Worm (Caenorhabditis elegans) whole organism, L3 larva: Measurements from ENCODE around the gene fbxc-53.

Experiments
- R02D3.7 ChIP-seq: fragments of 150-350 bp; optimal IDR thresholded peaks from 2 replicates; lab custom pipeline; 2014; ENCODE audit warnings: missing biosample characterization, missing genetic modification characterization
- ZK546.5 ChIP-seq: sonication (generic microtip); optimal IDR thresholded peaks from 2 replicates; lab custom pipeline; 2017; ENCODE audit warnings: missing biosample characterization, missing genetic modification characterization
- aly-2 ChIP-seq: fragments of 150-350 bp; optimal IDR thresholded peaks from 2 replicates; lab custom pipeline; 2014; ENCODE audit warnings: missing biosample characterization, missing genetic modification characterization
- ama-1 ChIP-seq: fragments of 150-350 bp; optimal IDR thresholded peaks from 2 replicates; lab custom pipeline; 2018
- ceh-16 ChIP-seq: sonication (generic microtip); optimal IDR thresholded peaks from 2 replicates; lab custom pipeline; 2017; ENCODE audit warnings: missing biosample characterization, missing genetic modification characterization
- ceh-28 ChIP-seq: fragments of 150-350 bp; optimal IDR thresholded peaks from 2 replicates; lab custom pipeline; 2014; ENCODE audit warnings: missing biosample characterization, missing genetic modification reagents, missing genetic modification characterization
- ceh-82 ChIP-seq: fragments of 150-350 bp; optimal IDR thresholded peaks from 2 replicates; lab custom pipeline; 2014; ENCODE audit warnings: missing biosample characterization, missing genetic modification characterization
- ceh-9 ChIP-seq: sonication (generic microtip); optimal IDR thresholded peaks from 2 replicates; lab custom pipeline; 2018; ENCODE audit warnings: missing biosample characterization, missing genetic modification characterization
- daf-12 ChIP-seq: fragments of 150-350 bp; optimal IDR thresholded peaks from 2 replicates; lab custom pipeline; 2014; ENCODE audit warnings: missing biosample characterization, missing genetic modification reagents, missing genetic modification characterization
- egl-27 ChIP-seq: sonication (generic microtip); optimal IDR thresholded peaks from 4 replicates; lab custom pipeline; 2017; ENCODE audit warnings: missing biosample characterization, missing genetic modification reagents, missing genetic modification characterization
- egl-5 ChIP-seq: fragments of 150-350 bp; optimal IDR thresholded peaks from 2 replicates; lab custom pipeline; 2017; ENCODE audit warnings: missing biosample characterization, missing genetic modification reagents, missing genetic modification characterization, inconsistent platforms
- elt-1 ChIP-seq: fragments of 150-350 bp; optimal IDR thresholded peaks from 2 replicates; lab custom pipeline; 2014; ENCODE audit warnings: missing biosample characterization, missing genetic modification characterization
- elt-2 ChIP-seq: sonication (generic microtip); optimal IDR thresholded peaks from 2 replicates; lab custom pipeline; 2016; ENCODE audit warnings: missing genetic modification reagents, mild to moderate bottlenecking, missing genetic modification characterization, missing compliant biosample characterization
- elt-3 ChIP-seq, 3 experiments: fragments of 150-350 bp in 1 of 3; sonication (generic microtip) in 2 of 3; optimal IDR thresholded peaks; 2 replicates in 2 of 3; 4 replicates in 1 of 3; lab custom pipeline; 2014 to 2017; ENCODE audit warnings: missing biosample characterization in 3 of 3, missing genetic modification characterization in 3 of 3
- eor-1 ChIP-seq, 2 experiments: fragments of 150-350 bp; optimal IDR thresholded peaks; 2 replicates each; lab custom pipeline; 2014 to 2018; ENCODE audit warnings: missing biosample characterization in 2 of 2, missing genetic modification characterization in 2 of 2
- fkh-10 ChIP-seq: sonication (generic microtip); optimal IDR thresholded peaks from 2 replicates; lab custom pipeline; 2017; ENCODE audit warnings: missing biosample characterization, missing genetic modification reagents, missing genetic modification characterization
- fkh-2 ChIP-seq: fragments of 150-350 bp; optimal IDR thresholded peaks from 2 replicates; lab custom pipeline; 2014; ENCODE audit warnings: missing biosample characterization, missing genetic modification reagents, missing genetic modification characterization
- fos-1 ChIP-seq: fragments of 150-350 bp; optimal IDR thresholded peaks from 2 replicates; lab custom pipeline; 2014; ENCODE audit warnings: missing biosample characterization, missing genetic modification characterization
- hmg-11 ChIP-seq: sonication (generic microtip); optimal IDR thresholded peaks from 2 replicates; lab custom pipeline; 2016; ENCODE audit warnings: missing genetic modification characterization, missing compliant biosample characterization
- jun-1 ChIP-seq: fragments of 150-350 bp; optimal IDR thresholded peaks from 2 replicates; lab custom pipeline; 2014; ENCODE audit warnings: missing biosample characterization, missing genetic modification reagents, missing genetic modification characterization
- lin-15B ChIP-seq: fragments of 150-350 bp; optimal IDR thresholded peaks from 2 replicates; lab custom pipeline; 2014; ENCODE audit warnings: missing biosample characterization, missing genetic modification characterization
- lin-39 ChIP-seq: fragments of 150-350 bp; optimal IDR thresholded peaks from 2 replicates; lab custom pipeline; 2018; ENCODE audit warnings: missing biosample characterization, missing genetic modification reagents, missing genetic modification characterization
- lsy-12 ChIP-seq: sonication (generic microtip); optimal IDR thresholded peaks from 2 replicates; lab custom pipeline; 2016; ENCODE audit warnings: mild to moderate bottlenecking, missing genetic modification characterization, missing compliant biosample characterization
- mdl-1 ChIP-seq: fragments of 150-350 bp; optimal IDR thresholded peaks from 2 replicates; lab custom pipeline; 2014; ENCODE audit warnings: missing biosample characterization, missing genetic modification characterization
- mml-1 ChIP-seq: fragments of 150-350 bp; sonication (generic microtip); optimal IDR thresholded peaks from 3 replicates; lab custom pipeline; 2014; ENCODE audit warnings: missing biosample characterization, missing genetic modification characterization
- nfya-1 ChIP-seq: sonication (generic microtip); optimal IDR thresholded peaks from 2 replicates; lab custom pipeline; 2017; ENCODE audit warnings: missing genetic modification characterization, mild to moderate bottlenecking, missing compliant biosample characterization, antibody characterized with exemption, moderate library complexity; ENCODE audit not compliant: insufficient read depth
- nhr-11 ChIP-seq: fragments of 150-350 bp; optimal IDR thresholded peaks from 2 replicates; lab custom pipeline; 2014; ENCODE audit warnings: missing biosample characterization, missing genetic modification characterization
- nhr-12 ChIP-seq: fragments of 150-350 bp; optimal IDR thresholded peaks from 2 replicates; lab custom pipeline; 2014; ENCODE audit warnings: missing biosample characterization, missing genetic modification characterization
- nhr-23 ChIP-seq: fragments of 150-350 bp; optimal IDR thresholded peaks from 2 replicates; lab custom pipeline; 2014; ENCODE audit warnings: missing biosample characterization, missing genetic modification reagents, missing genetic modification characterization
- nhr-237 ChIP-seq: fragments of 150-350 bp; optimal IDR thresholded peaks from 2 replicates; lab custom pipeline; 2014; ENCODE audit warnings: missing biosample characterization, missing genetic modification characterization
- nhr-25 ChIP-seq: sonication (generic microtip); optimal IDR thresholded peaks from 2 replicates; lab custom pipeline; 2017; ENCODE audit warnings: missing biosample characterization, missing genetic modification characterization
- nhr-28 ChIP-seq: fragments of 150-350 bp; optimal IDR thresholded peaks from 2 replicates; lab custom pipeline; 2014; ENCODE audit warnings: missing biosample characterization, missing genetic modification characterization
- nhr-43 ChIP-seq: sonication (generic microtip); optimal IDR thresholded peaks from 2 replicates; lab custom pipeline; 2016; ENCODE audit warnings: mild to moderate bottlenecking, missing genetic modification characterization, missing compliant biosample characterization; ENCODE audit not compliant: poor library complexity, severe bottlenecking
- nhr-67 ChIP-seq: fragments of 150-350 bp; optimal IDR thresholded peaks from 2 replicates; lab custom pipeline; 2014; ENCODE audit warnings: missing biosample characterization, missing genetic modification characterization
- nhr-76 ChIP-seq: fragments of 150-350 bp; sonication (generic microtip); optimal IDR thresholded peaks from 5 replicates; lab custom pipeline; 2014; ENCODE audit warnings: missing biosample characterization, missing genetic modification characterization
- nhr-77 ChIP-seq: fragments of 150-350 bp; optimal IDR thresholded peaks from 2 replicates; lab custom pipeline; 2014; ENCODE audit warnings: missing biosample characterization, missing genetic modification characterization
- pha-4 ChIP-seq: fragments of 150-350 bp; optimal IDR thresholded peaks from 2 replicates; lab custom pipeline; 2014; ENCODE audit warnings: missing biosample characterization, missing genetic modification reagents, missing genetic modification characterization
- pqm-1 ChIP-seq: fragments of 150-350 bp; optimal IDR thresholded peaks from 2 replicates; lab custom pipeline; 2017; ENCODE audit warnings: missing biosample characterization, missing genetic modification characterization, inconsistent platforms
- sea-2 ChIP-seq: fragments of 150-350 bp; sonication (generic microtip); optimal IDR thresholded peaks from 4 replicates; lab custom pipeline; 2014; ENCODE audit warnings: missing biosample characterization, missing genetic modification reagents, missing genetic modification characterization
- skn-1 ChIP-seq: fragments of 150-350 bp; optimal IDR thresholded peaks from 2 replicates; lab custom pipeline; 2014; ENCODE audit warnings: missing biosample characterization, missing genetic modification characterization
- snpc-4 ChIP-seq: fragments of 150-350 bp; optimal IDR thresholded peaks from 2 replicates; lab custom pipeline; 2014; ENCODE audit warnings: missing biosample characterization, missing genetic modification characterization
- tbx-2 ChIP-seq: sonication (generic microtip); optimal IDR thresholded peaks from 2 replicates; lab custom pipeline; 2016; ENCODE audit warnings: mild to moderate bottlenecking, missing genetic modification characterization, missing compliant biosample characterization
- unc-39 ChIP-seq: sonication (generic microtip); optimal IDR thresholded peaks from 4 replicates; lab custom pipeline; 2017; ENCODE audit warnings: missing biosample characterization, missing genetic modification characterization
- unc-62 ChIP-seq: fragments of 150-350 bp; sonication (generic microtip); optimal IDR thresholded peaks from 4 replicates; lab custom pipeline; 2014; ENCODE audit warnings: missing biosample characterization, missing genetic modification reagents, missing genetic modification characterization
- zag-1 ChIP-seq: fragments of 150-350 bp; optimal IDR thresholded peaks from 2 replicates; lab custom pipeline; 2014; ENCODE audit warnings: missing biosample characterization, missing genetic modification characterization
- ztf-11 ChIP-seq: fragments of 150-350 bp; optimal IDR thresholded peaks from 2 replicates; lab custom pipeline; 2014; ENCODE audit warnings: missing biosample characterization, missing genetic modification characterization
- ztf-4 ChIP-seq: fragments of 150-350 bp; optimal IDR thresholded peaks from 2 replicates; lab custom pipeline; 2014; ENCODE audit warnings: missing biosample characterization, missing genetic modification characterization

The fbxc-53 gene

DNA sequence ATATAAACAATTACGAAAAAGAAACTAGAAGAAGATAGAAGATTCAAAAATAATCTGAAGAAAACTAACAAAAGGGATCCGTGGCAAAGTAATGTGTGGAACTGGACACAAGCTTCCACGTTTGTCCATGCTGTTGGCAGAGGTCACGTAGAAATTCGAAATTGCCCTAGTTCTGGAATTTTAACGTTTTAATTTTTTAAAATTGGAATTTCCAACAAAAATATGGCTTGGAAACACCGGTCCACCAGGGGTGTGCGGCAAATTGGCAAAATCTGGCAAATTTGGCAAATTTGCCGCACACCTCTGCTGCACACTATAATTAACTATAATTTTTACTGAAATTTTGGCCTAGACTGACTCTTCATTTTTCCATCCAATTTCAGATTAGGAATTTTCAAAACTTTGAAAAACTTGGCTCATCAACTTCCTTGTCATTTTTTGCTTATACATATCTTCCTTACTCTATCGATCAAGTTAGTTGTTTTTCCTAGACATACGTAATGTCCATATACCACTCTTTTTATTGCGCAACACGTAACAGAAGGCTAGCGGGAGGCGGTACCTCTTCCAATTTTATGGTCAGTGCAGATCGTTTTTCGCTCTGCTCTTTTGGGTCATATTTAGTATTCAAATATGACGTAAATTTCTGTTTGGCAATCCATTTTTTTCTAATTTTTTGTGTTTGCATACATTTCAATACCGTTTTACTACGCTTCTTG, 29.6 kb upstream of the fbxc-53 start, which contains the start of gene F19B10.10:
Gene F19B10.10 (minus strand): TSS at position 51 of the 719 bp plus-strand sequence.
- TF ChIP-seq elt-2 (tag; lab: Kevin White, UChicago), result no peak
- no peak for TF ChIP-seq aly-2 (tag; lab: Kevin White, UChicago)
- TF ChIP-seq lin-39 (tag; lab: Kevin White, UChicago), result no peak
- no peak for TF ChIP-seq ceh-82 (tag; lab: Kevin White, UChicago)
- TF ChIP-seq snpc-4 (tag; lab: Kevin White, UChicago), result no peak
- TF ChIP-seq nhr-67, result no peak
- TF ChIP-seq nhr-76 (tag; lab: Kevin White, UChicago), result no peak
- TF ChIP-seq fkh-10 (GFP tag; lab: Kevin White, UChicago), result no peak
- TF ChIP-seq unc-39, result no peak
- TF ChIP-seq ceh-28 (tag; lab: Kevin White, UChicago), result no peak
- TF ChIP-seq egl-5 (tag; lab: Kevin White, UChicago), result no peak
- no peak for TF ChIP-seq nhr-23 (tag; lab: Kevin White, UChicago)
- no peak for TF ChIP-seq sea-2 (GFP tag; lab: Kevin White, UChicago)
- TF ChIP-seq nfya-1 (tag; lab: Kevin White, UChicago), result no peak
- no peak for TF ChIP-seq tbx-2 (tag; lab: Kevin White, UChicago)
- no peak for TF ChIP-seq fkh-2
- no peak for TF ChIP-seq unc-62 (GFP tag; lab: Kevin White, UChicago)

ce11 chrII:3682770-3683234, 28.3 kb upstream of the fbxc-53 start, which contains the start of gene F19B10.1:
TSS of gene F19B10.1 (plus strand) at chrII:3683184.
- peak; percentile 81 for TF ChIP-seq pha-4
- TF ChIP-seq nhr-25 (tag; lab: Kevin White, UChicago), result peak; percentile 85
- TF ChIP-seq R02D3.7 (tag; lab: Kevin White, UChicago), result peak; percentile 74
- no peak for TF ChIP-seq ceh-82 (tag; lab: Kevin White, UChicago)
- TF ChIP-seq elt-3 (tag; optimal IDR thresholded peaks at IDR 0.05; lab: Kevin White, UChicago), result no peak
- peak; percentile 44 for TF ChIP-seq elt-1 (tag; lab: Kevin White, UChicago)
- TF ChIP-seq jun-1 (tag; lab: Kevin White, UChicago), result no peak
- no peak for TF ChIP-seq nhr-12 (tag; lab: Kevin White, UChicago)
- TF ChIP-seq ceh-16 (tag; lab: Kevin White, UChicago), result no peak
- TF ChIP-seq lin-15B (tag; lab: Kevin White, UChicago), result peak; percentile 65
- TF ChIP-seq fkh-10 (GFP tag; lab: Kevin White, UChicago), result no peak
- no peak for TF ChIP-seq fkh-2
- no peak for TF ChIP-seq mml-1
- TF ChIP-seq nhr-77 (tag; lab: Kevin White, UChicago), result no peak
- TF ChIP-seq nhr-237 (tag; lab: Kevin White, UChicago), result no peak
- no peak for TF ChIP-seq eor-1 (tag; optimal IDR thresholded peaks at IDR 0.05; lab: Kevin White, UChicago)
- no peak for TF ChIP-seq ztf-11
- TF ChIP-seq nhr-43 (tag; lab: Kevin White, UChicago), result peak; percentile 50
- no peak for TF ChIP-seq ama-1 (lab: Kevin White, UChicago)
- peak; percentile 65 for TF ChIP-seq nhr-23 (tag; lab: Kevin White, UChicago)
- no peak for TF ChIP-seq nhr-28 (tag; lab: Kevin White, UChicago)
- TF ChIP-seq unc-39, result no peak
- TF ChIP-seq ztf-4, result no peak
- no peak for TF ChIP-seq nhr-11 (tag; lab: Kevin White, UChicago)
- TF ChIP-seq nhr-67, result no peak
- TF ChIP-seq hmg-11 (tag; lab: Kevin White, UChicago), result no peak
- TF ChIP-seq fos-1 (tag; lab: Kevin White, UChicago), result no peak
- no peak for TF ChIP-seq zag-1 (tag; lab: Kevin White, UChicago)
- peak; percentile 81 for TF ChIP-seq nfya-1 (tag; lab: Kevin White, UChicago)
- peak; percentile 70 for TF ChIP-seq elt-2 (tag; lab: Kevin White, UChicago)
- TF ChIP-seq tbx-2 (tag; lab: Kevin White, UChicago), result no peak
- no peak for TF ChIP-seq mdl-1 (tag; lab: Kevin White, UChicago)
- TF ChIP-seq nhr-76 (tag; lab: Kevin White, UChicago), result no peak
- TF ChIP-seq ZK546.5 (tag; lab: Kevin White, UChicago), result no peak
- TF ChIP-seq egl-27, result no peak
- TF ChIP-seq aly-2 (tag; lab: Kevin White, UChicago), result no peak
- TF ChIP-seq lin-39 (tag; lab: Kevin White, UChicago), result peak; percentile 45
- TF ChIP-seq ceh-9 (tag; lab: Kevin White, UChicago), result no peak
- TF ChIP-seq pqm-1 (tag; lab: Kevin White, UChicago), result no peak
- TF ChIP-seq ceh-28 (tag; lab: Kevin White, UChicago), result no peak
- peak; percentile 34 for TF ChIP-seq egl-5 (tag; lab: Kevin White, UChicago)
- peak; percentile 63 for TF ChIP-seq unc-62 (GFP tag; lab: Kevin White, UChicago)
- TF ChIP-seq snpc-4 (tag; lab: Kevin White, UChicago), result peak; percentile 62
- no peak for TF ChIP-seq skn-1 (tag; lab: Kevin White, UChicago)
- no peak for TF ChIP-seq sea-2 (GFP tag; lab: Kevin White, UChicago)
- TF ChIP-seq lsy-12 (tag; lab: Kevin White, UChicago), result no peak
- TF ChIP-seq daf-12, result no peak
